Worm (Caenorhabditis elegans) whole organism, midembryonic: ENCODE results near the gene B0454.8.

Source experiments
- T22C8.4 ChIP-seq: fragments of 200-800 bp; sonication (Bioruptor generic); IDR thresholded peaks from 2 replicates; pipeline ENCODE4 v1.3.6; 2022; ENCODE audit warnings: missing genetic modification characterization, missing compliant biosample characterization
- flt-1 ChIP-seq: fragments of 200-800 bp; sonication (Bioruptor generic); IDR thresholded peaks from 2 replicates; pipeline ENCODE4 v1.3.6; 2022; ENCODE audit warnings: missing genetic modification characterization, missing compliant biosample characterization
- ref-1 ChIP-seq: fragments of 200-800 bp; sonication (Bioruptor generic); conservative IDR thresholded peaks from 2 replicates; pipeline ENCODE4 v1.3.6; 2022; ENCODE audit warnings: missing genetic modification reagents, missing genetic modification characterization, missing compliant biosample characterization
- tab-1 ChIP-seq: fragments of 200-800 bp; sonication (Bioruptor generic); IDR thresholded peaks from 2 replicates; pipeline ENCODE4 v1.3.6; 2022; ENCODE audit warnings: missing genetic modification characterization, missing compliant biosample characterization
- ztf-23 ChIP-seq: fragments of 200-800 bp; sonication (Bioruptor generic); IDR thresholded peaks from 2 replicates; pipeline ENCODE4 v1.3.6; 2022; ENCODE audit warnings: missing genetic modification reagents, missing genetic modification characterization, missing compliant biosample characterization
- ztf-29 ChIP-seq: fragments of 200-800 bp; sonication (Bioruptor generic); IDR thresholded peaks from 2 replicates; pipeline ENCODE4 v1.3.6; 2022; ENCODE audit warnings: missing genetic modification reagents, missing genetic modification characterization, missing compliant biosample characterization

DNA sequence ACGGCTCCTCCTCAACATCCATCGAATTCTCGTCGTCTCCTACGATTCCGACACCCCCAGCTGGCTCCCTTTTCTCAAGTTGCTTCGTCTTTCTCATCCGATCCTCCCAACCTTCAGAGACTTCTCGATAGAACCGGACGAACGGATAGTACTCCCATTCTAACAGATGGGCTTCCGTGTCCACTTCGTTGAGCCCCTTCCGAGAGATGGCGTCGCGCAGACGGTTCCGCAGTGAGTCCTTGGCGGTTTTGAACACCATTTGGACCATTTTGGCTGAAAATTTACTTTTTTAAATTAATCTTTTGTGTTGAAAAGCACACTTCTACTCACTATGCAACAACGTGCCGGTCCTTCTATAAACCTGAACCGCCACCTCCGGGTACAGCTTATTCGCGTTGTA is 10.4 kb upstream of the B0454.8 start:
- no peak for TF ChIP-seq ztf-29 (GFP tag; lab: Robert Waterston, UW)
- TF ChIP-seq ztf-23 (GFP tag; lab: Robert Waterston, UW): no peak
- no peak for TF ChIP-seq tab-1
- no peak for TF ChIP-seq flt-1 (GFP tag; lab: Robert Waterston, UW)
- TF ChIP-seq ref-1 (GFP tag; lab: Robert Waterston, UW): no peak
- no peak for TF ChIP-seq T22C8.4 (GFP tag; lab: Robert Waterston, UW)
